5 fruit fly cellular contexts compared by ENCODE assay signal in the genomic region with DNA sequence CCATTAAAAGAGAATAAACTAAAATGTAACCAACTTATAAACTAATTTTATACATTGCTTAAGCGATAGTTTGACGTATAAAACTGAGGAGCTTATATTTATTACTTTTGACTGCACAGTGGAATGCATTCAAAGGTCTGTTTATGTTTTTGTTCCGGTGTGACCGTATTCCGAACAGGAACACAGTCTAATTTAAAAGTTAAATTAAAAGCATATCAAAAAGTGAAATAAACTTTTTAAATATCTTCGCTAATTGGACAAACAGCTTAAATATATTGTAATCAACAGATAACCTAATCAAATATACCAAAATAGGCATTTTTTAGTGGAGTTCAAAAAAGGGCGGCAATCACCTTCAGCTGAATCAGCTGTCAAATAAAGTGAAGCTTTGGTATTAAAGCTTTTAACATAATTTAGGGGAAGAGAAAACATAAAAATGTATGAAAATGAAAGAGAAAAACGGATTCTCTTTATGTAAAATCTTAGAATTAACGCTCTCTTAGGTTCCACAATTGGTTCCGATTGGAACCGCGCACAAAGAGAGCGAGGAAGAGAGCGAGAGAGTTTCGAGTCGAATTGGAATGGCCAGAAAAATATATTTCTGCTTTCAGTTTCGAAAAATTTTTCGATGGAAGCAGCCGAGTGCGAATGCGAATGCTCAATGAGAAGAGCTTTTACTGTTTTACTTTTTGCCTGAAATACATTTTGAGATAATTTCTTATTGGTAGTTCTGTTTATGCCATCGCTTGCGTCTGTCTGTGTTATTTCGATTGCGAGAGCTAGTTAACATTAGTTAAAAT.
TF ChIP-seq lines count a peak whose summit lies in the region.

A gene (minus strand): TSS at position 117 of the 800 bp plus-strand sequence.
A gene (plus strand): TSS at position 607 of the 800 bp plus-strand sequence.

- no peak for TF ChIP-seq CTCF in whole organism, embryonic (GFP tag; optimal IDR thresholded peaks at IDR 0.05; lab: Kevin White, UChicago)

TF ChIP-seq in whole organism, adult, 20 proteins besides CTCF, POLR2A, EP300 and RAD21:
- TF ChIP-seq tj (GFP tag; optimal IDR thresholded peaks at IDR 0.05; lab: Kevin White, UChicago) (no peak), CG7045 (GFP tag; optimal IDR thresholded peaks at IDR 0.05; lab: Kevin White, UChicago) (no peak), CG14711 (tag; optimal IDR thresholded peaks at IDR 0.05; lab: Kevin White, UChicago) (peak; percentile 61), cnc (optimal IDR thresholded peaks at IDR 0.05; lab: Kevin White, UChicago) (no peak), Clk (GFP tag; optimal IDR thresholded peaks at IDR 0.05; lab: Kevin White, UChicago) (no peak), bab1 (GFP tag; optimal IDR thresholded peaks at IDR 0.05; lab: Kevin White, UChicago) (peak; percentile 18), Hr96 (GFP tag; optimal IDR thresholded peaks at IDR 0.05; lab: Kevin White, UChicago) (no peak), kay (GFP tag; lab: Kevin White, UChicago; ENCODE audit: borderline replicate concordance) (peak; percentile 85), CG5204 (GFP tag; optimal IDR thresholded peaks at IDR 0.05; lab: Kevin White, UChicago) (no peak), cic (GFP tag; optimal IDR thresholded peaks at IDR 0.05; lab: Kevin White, UChicago) (no peak)

TF ChIP-seq in whole organism, embryonic, 481 proteins besides CTCF, POLR2A, EP300 and RAD21 (continues in another document):
- TF ChIP-seq CG3163 (GFP tag; optimal IDR thresholded peaks at IDR 0.05; lab: Kevin White, UChicago) (peak; percentile 98), Ada2b (GFP tag; IDR thresholded peaks at IDR 0.05; lab: Robert Waterston, UW) (no peak), CG14860 (GFP tag; IDR thresholded peaks at IDR 0.05; lab: Robert Waterston, UW; ENCODE audit: partially characterized antibody) (no peak), row (GFP tag; IDR thresholded peaks at IDR 0.05; lab: Robert Waterston, UW) (peak; percentile 32; the same call in 2 of the 3 replicates), dati (GFP tag; IDR thresholded peaks at IDR 0.05; lab: Robert Waterston, UW) (no peak), sens (GFP tag; lab: Kevin White, UChicago) (peak; percentile 78), CG2202 (tag; optimal IDR thresholded peaks at IDR 0.05; lab: Kevin White, UChicago) (no peak), en (GFP tag; optimal IDR thresholded peaks at IDR 0.05; lab: Kevin White, UChicago) (no peak), gro (GFP tag; optimal IDR thresholded peaks at IDR 0.05; lab: Kevin White, UChicago) (no peak), CG30020 (tag; optimal IDR thresholded peaks at IDR 0.05; lab: Kevin White, UChicago) (no peak), sna (GFP tag; IDR thresholded peaks at IDR 0.05; lab: Robert Waterston, UW; ENCODE audit: partially characterized antibody) (no peak), oc (tag; optimal IDR thresholded peaks at IDR 0.05; lab: Kevin White, UChicago) (no peak), yki (optimal IDR thresholded peaks at IDR 0.05; lab: Kevin White, UChicago) (peak; percentile 60), Blimp-1 (GFP tag; optimal IDR thresholded peaks at IDR 0.05; lab: Kevin White, UChicago) (peak; percentile 30), CG2120 (GFP tag; optimal IDR thresholded peaks at IDR 0.05; lab: Kevin White, UChicago) (peak; percentile 16), lilli (GFP tag; optimal IDR thresholded peaks at IDR 0.05; lab: Kevin White, UChicago) (peak; percentile 2), CHES-1-like (GFP tag; optimal IDR thresholded peaks at IDR 0.05; lab: Kevin White, UChicago) (no peak), sd (tag; optimal IDR thresholded peaks at IDR 0.05; lab: Kevin White, UChicago) (peak; percentile 48)

TF ChIP-seq in whole organism, prepupa, 60 proteins besides CTCF, POLR2A, EP300 and RAD21 (continues in another document):
- TF ChIP-seq achi (GFP tag; optimal IDR thresholded peaks at IDR 0.05; lab: Kevin White, UChicago) (peak; percentile 34), Sox102F (GFP tag; optimal IDR thresholded peaks at IDR 0.05; lab: Kevin White, UChicago) (peak; percentile 40), Sox14 (GFP tag; optimal IDR thresholded peaks at IDR 0.05; lab: Kevin White, UChicago) (no peak), Eip75B (GFP tag; optimal IDR thresholded peaks at IDR 0.05; lab: Kevin White, UChicago) (no peak), Eip78C (GFP tag; lab: Kevin White, UChicago) (peak; percentile 71), OdsH (GFP tag; optimal IDR thresholded peaks at IDR 0.05; lab: Kevin White, UChicago) (peak; percentile 11), Blimp-1 (GFP tag; optimal IDR thresholded peaks at IDR 0.05; lab: Kevin White, UChicago) (peak; percentile 22), CG6276 (GFP tag; optimal IDR thresholded peaks at IDR 0.05; lab: Kevin White, UChicago) (peak; percentile 30), CG8119 (GFP tag; IDR thresholded peaks at IDR 0.05; lab: Robert Waterston, UW) (0 out of 3 replicates have a peak, but pooled peaks have one; percentile 14), CG31627 (GFP tag; optimal IDR thresholded peaks at IDR 0.05; lab: Kevin White, UChicago) (no peak), cyc (GFP tag; optimal IDR thresholded peaks at IDR 0.05; lab: Kevin White, UChicago) (no peak), CG3032 (tag; optimal IDR thresholded peaks at IDR 0.05; lab: Kevin White, UChicago) (no peak), Ets21C (GFP tag; optimal IDR thresholded peaks at IDR 0.05; lab: Kevin White, UChicago) (no peak), Smox (GFP tag; optimal IDR thresholded peaks at IDR 0.05; lab: Kevin White, UChicago) (peak; percentile 13), CG6854 (GFP tag; optimal IDR thresholded peaks at IDR 0.05; lab: Kevin White, UChicago) (peak; percentile 56), CG15336 (GFP tag; IDR thresholded peaks at IDR 0.05; lab: Robert Waterston, UW) (peak; percentile 29; the same call in 1 of the 2 replicates), CG32006 (GFP tag; optimal IDR thresholded peaks at IDR 0.05; lab: Kevin White, UChicago) (no peak), CG6163 (GFP tag; IDR thresholded peaks at IDR 0.05; lab: Robert Waterston, UW) (peak; percentile 29; the same call in 1 of the 3 replicates)

TF ChIP-seq in whole organism, pupa, 21 proteins besides CTCF, POLR2A, EP300 and RAD21:
- no peak for TF ChIP-seq Pif1A (GFP tag; optimal IDR thresholded peaks at IDR 0.05; lab: Kevin White, UChicago)
- TF ChIP-seq Ets98B (GFP tag; IDR thresholded peaks at IDR 0.05; lab: Robert Waterston, UW), result peak; percentile 54; the same call in 1 of the 2 replicates

TF ChIP-seq in whole organism, wandering third instar larva, 38 proteins besides CTCF, POLR2A, EP300 and RAD21:
- TF ChIP-seq Rel (GFP tag; optimal IDR thresholded peaks at IDR 0.05; lab: Kevin White, UChicago) (peak; percentile 33), Rel (tag; optimal IDR thresholded peaks at IDR 0.05; lab: Kevin White, UChicago) (no peak), tai (GFP tag; optimal IDR thresholded peaks at IDR 0.05; lab: Kevin White, UChicago) (no peak), Abd-B (GFP tag; optimal IDR thresholded peaks at IDR 0.05; lab: Kevin White, UChicago) (no peak), N (GFP tag; optimal IDR thresholded peaks at IDR 0.05; lab: Kevin White, UChicago) (no peak), lola (GFP tag; optimal IDR thresholded peaks at IDR 0.05; lab: Kevin White, UChicago) (no peak), pan (optimal IDR thresholded peaks at IDR 0.05; lab: Kevin White, UChicago) (no peak), Dif (GFP tag; optimal IDR thresholded peaks at IDR 0.05; lab: Kevin White, UChicago; ENCODE audit: partially characterized antibody) (peak; percentile 47), usp (GFP tag; optimal IDR thresholded peaks at IDR 0.05; lab: Kevin White, UChicago) (no peak), Hnf4 (GFP tag; optimal IDR thresholded peaks at IDR 0.05; lab: Kevin White, UChicago) (no peak), sage (GFP tag; optimal IDR thresholded peaks at IDR 0.05; lab: Kevin White, UChicago) (peak; percentile 51), fru (GFP tag; optimal IDR thresholded peaks at IDR 0.05; lab: Kevin White, UChicago) (peak; percentile 40), foxo (GFP tag; optimal IDR thresholded peaks at IDR 0.05; lab: Kevin White, UChicago) (no peak), Hr78 (GFP tag; optimal IDR thresholded peaks at IDR 0.05; lab: Kevin White, UChicago) (no peak), woc (GFP tag; optimal IDR thresholded peaks at IDR 0.05; lab: Kevin White, UChicago) (peak; percentile 4), Jra (GFP tag; optimal IDR thresholded peaks at IDR 0.05; lab: Kevin White, UChicago) (no peak), dl (GFP tag; optimal IDR thresholded peaks at IDR 0.05; lab: Kevin White, UChicago; ENCODE audit: insufficient read depth in 1 of 2, partially characterized antibody in 2 of 2) (peak in 1 of 2 experiments; percentile 24), OdsH (GFP tag; optimal IDR thresholded peaks at IDR 0.05; lab: Kevin White, UChicago) (no peak), brk (GFP tag; optimal IDR thresholded peaks at IDR 0.05; lab: Kevin White, UChicago) (peak; percentile 58)
